Worm (Caenorhabditis elegans): ENCODE measurements around the gene M176.10.

Gene M176.10

DNA sequence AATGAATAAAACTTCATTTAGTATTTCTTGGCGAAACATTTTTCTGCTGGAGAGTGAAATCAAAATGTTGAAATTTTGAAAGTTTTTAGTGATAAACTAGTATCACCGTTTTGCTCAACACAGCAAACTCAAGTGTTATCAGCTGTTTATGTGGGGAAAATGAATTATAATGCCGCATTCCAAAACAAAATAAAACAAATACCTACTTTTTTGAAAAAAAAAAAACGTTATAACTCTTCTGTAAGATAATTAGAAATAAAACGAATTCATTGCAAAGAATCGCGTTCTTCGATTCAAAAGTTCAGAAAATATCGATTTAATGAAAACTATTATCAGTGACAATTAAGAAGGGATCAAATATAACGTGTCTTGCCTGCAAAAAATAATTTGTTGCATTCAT, 28.5 kb downstream of the M176.10 start, which contains the start of gene Y51B9A.9:
TSS of gene Y51B9A.9 (minus strand) at position 101 of the 400 bp plus-strand sequence.
- TF ChIP-seq fkh-2 (tag; optimal IDR thresholded peaks at IDR 0.05) (no peak), snpc-4 (tag; optimal IDR thresholded peaks at IDR 0.05) (no peak), hmg-11 (tag; optimal IDR thresholded peaks at IDR 0.05) (no peak), elt-2 (tag; optimal IDR thresholded peaks at IDR 0.05) (peak; percentile 22), tbx-2 (tag; optimal IDR thresholded peaks at IDR 0.05) (no peak), ceh-82 (tag; optimal IDR thresholded peaks at IDR 0.05) (no peak), nhr-25 (tag; optimal IDR thresholded peaks at IDR 0.05) (no peak)

DNA sequence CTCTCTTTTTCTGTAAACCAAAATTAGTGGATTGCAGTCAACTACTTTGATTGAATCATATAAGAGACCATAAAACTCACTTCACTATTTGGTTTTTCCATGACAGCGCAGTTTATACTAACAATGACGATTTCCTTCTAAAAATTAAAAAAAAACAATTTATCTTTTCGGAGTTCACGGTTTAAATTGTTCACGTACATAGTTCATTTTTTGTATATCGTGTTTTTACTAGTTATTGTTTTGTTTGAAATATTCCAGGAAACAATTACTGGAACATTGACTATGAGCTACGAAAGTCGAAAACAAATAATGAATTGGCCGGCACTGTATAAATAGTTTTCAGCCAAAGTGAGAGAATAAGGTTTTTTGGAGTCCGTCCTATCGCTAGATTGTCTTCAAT, 33.3 kb downstream of the M176.10 start, which contains the start of gene lido-17:
TSS of gene lido-17 (minus strand) at position 101 of the 400 bp plus-strand sequence.
- no peak for TF ChIP-seq egl-27 (tag; optimal IDR thresholded peaks at IDR 0.05)
- no peak for TF ChIP-seq elt-1 (tag; optimal IDR thresholded peaks at IDR 0.05)
- TF ChIP-seq tbx-2 (tag; optimal IDR thresholded peaks at IDR 0.05) = no peak
- TF ChIP-seq fkh-2 (tag; optimal IDR thresholded peaks at IDR 0.05) = no peak
- no peak for TF ChIP-seq nhr-77 (tag; optimal IDR thresholded peaks at IDR 0.05)
- TF ChIP-seq egl-5 (tag; optimal IDR thresholded peaks at IDR 0.05) = no peak
- TF ChIP-seq mdl-1 (tag; optimal IDR thresholded peaks at IDR 0.05) = no peak
- TF ChIP-seq nhr-28 (tag; optimal IDR thresholded peaks at IDR 0.05) = no peak
- no peak for TF ChIP-seq unc-62 (GFP tag; optimal IDR thresholded peaks at IDR 0.05)
- TF ChIP-seq ceh-9 (tag; optimal IDR thresholded peaks at IDR 0.05) = no peak
- TF ChIP-seq pha-4 (tag; optimal IDR thresholded peaks at IDR 0.05) = no peak
- TF ChIP-seq nhr-23 (tag; optimal IDR thresholded peaks at IDR 0.05) = no peak

ce11 chrII:9385241-9385640, 40.7 kb downstream of the M176.10 start, which contains the start of gene C06C3.7:
Gene C06C3.7 (plus strand): TSS chrII:9385541.
- no peak for TF ChIP-seq lin-39 (tag; optimal IDR thresholded peaks at IDR 0.05)
- no peak for TF ChIP-seq unc-62 (GFP tag; optimal IDR thresholded peaks at IDR 0.05)
- no peak for TF ChIP-seq elt-1 (tag; optimal IDR thresholded peaks at IDR 0.05)
- TF ChIP-seq sea-2 (GFP tag; optimal IDR thresholded peaks at IDR 0.05) = no peak
- no peak for TF ChIP-seq mdl-1 (tag; optimal IDR thresholded peaks at IDR 0.05)
- TF ChIP-seq hmg-11 (tag; optimal IDR thresholded peaks at IDR 0.05) = no peak
- no peak for TF ChIP-seq skn-1 (tag; optimal IDR thresholded peaks at IDR 0.05)
- no peak for TF ChIP-seq snpc-4 (tag; optimal IDR thresholded peaks at IDR 0.05)
- TF ChIP-seq fos-1 (tag; optimal IDR thresholded peaks at IDR 0.05) = no peak
- TF ChIP-seq lin-15B (tag; optimal IDR thresholded peaks at IDR 0.05) = no peak
- TF ChIP-seq nhr-25 (tag; optimal IDR thresholded peaks at IDR 0.05) = no peak
- TF ChIP-seq ztf-11 (tag; optimal IDR thresholded peaks at IDR 0.05) = no peak
- no peak for TF ChIP-seq nhr-28 (tag; optimal IDR thresholded peaks at IDR 0.05)
- TF ChIP-seq ama-1 (optimal IDR thresholded peaks at IDR 0.05) = no peak
- no peak for TF ChIP-seq elt-2 (tag; optimal IDR thresholded peaks at IDR 0.05)
- no peak for TF ChIP-seq nhr-12 (tag; optimal IDR thresholded peaks at IDR 0.05)
- no peak for TF ChIP-seq zag-1 (tag; optimal IDR thresholded peaks at IDR 0.05)
- TF ChIP-seq nhr-43 (tag; optimal IDR thresholded peaks at IDR 0.05; ENCODE audit: poor library complexity, severe bottlenecking) = no peak
- no peak for TF ChIP-seq unc-39 (tag; optimal IDR thresholded peaks at IDR 0.05)
- TF ChIP-seq eor-1 (tag; optimal IDR thresholded peaks at IDR 0.05) = no peak

- TF ChIP-seq hmg-11 (tag; optimal IDR thresholded peaks at IDR 0.05) = no peak
- TF ChIP-seq ama-1 (optimal IDR thresholded peaks at IDR 0.05) = no peak
- TF ChIP-seq nhr-77 (tag; optimal IDR thresholded peaks at IDR 0.05) = no peak
- no peak for TF ChIP-seq nhr-28 (tag; optimal IDR thresholded peaks at IDR 0.05)
- TF ChIP-seq mml-1 (tag; optimal IDR thresholded peaks at IDR 0.05) = no peak
Observed at ce11 chrII:9379796-9380195, 46.2 kb downstream of the M176.10 start, which contains the start of gene srh-48. Gene srh-48 (plus strand): TSS chrII:9380096.

DNA sequence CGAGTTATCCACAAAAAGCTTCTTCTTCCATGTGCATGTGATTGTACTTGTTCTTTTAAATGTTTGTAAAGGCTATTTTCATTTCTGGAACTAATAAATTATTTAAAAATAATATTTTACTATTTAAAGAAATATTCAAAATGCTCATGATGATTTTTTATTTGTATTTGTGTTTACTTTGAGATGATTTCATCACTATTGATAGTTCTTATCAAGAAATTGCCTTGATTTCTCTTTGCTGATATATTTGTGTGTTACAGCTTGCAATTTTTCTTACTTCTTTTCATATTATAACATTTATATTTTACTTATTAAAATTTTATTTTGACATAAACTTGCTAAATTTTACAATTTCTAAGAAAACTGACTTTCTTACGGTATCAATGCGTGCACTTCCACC, 47.8 kb downstream of the M176.10 start:
- no peak for TF ChIP-seq lin-39 (tag; optimal IDR thresholded peaks at IDR 0.05)
- peak; percentile 59 for TF ChIP-seq pha-4 (tag; optimal IDR thresholded peaks at IDR 0.05)
- TF ChIP-seq elt-2 (tag; optimal IDR thresholded peaks at IDR 0.05) = peak; percentile 38

DNA sequence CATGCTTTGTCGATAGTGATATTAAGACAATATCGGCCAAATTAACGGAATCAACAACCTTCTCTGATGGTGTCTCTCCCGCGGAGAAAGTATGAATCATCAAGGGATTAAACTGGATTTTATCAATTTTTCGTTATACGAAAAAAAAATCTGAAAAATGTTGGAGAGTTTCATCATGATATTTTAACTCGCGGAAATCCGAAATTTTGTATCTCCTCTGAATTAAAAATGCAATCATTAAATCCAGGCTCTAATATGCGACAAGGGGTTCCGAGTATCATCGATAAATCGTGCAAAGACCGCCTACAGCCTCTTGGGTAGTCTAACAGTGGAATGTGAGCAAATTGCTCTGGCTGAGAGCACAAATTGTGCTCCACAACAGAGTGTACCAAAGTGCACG, 48.8 kb downstream of the M176.10 start, which contains the start of gene C06C3.10:
TSS of gene C06C3.10 (minus strand) at position 101 of the 400 bp plus-strand sequence.
- TF ChIP-seq nhr-76 (tag; optimal IDR thresholded peaks at IDR 0.05) = no peak
- TF ChIP-seq elt-1 (tag; optimal IDR thresholded peaks at IDR 0.05) = no peak
- no peak for TF ChIP-seq daf-12 (tag; optimal IDR thresholded peaks at IDR 0.05)
- no peak for TF ChIP-seq nhr-67 (tag; optimal IDR thresholded peaks at IDR 0.05)
- no peak for TF ChIP-seq ceh-9 (tag; optimal IDR thresholded peaks at IDR 0.05)
- TF ChIP-seq nfya-1 (tag; optimal IDR thresholded peaks at IDR 0.05; ENCODE audit: insufficient read depth) = no peak
- no peak for TF ChIP-seq ama-1 (optimal IDR thresholded peaks at IDR 0.05)
- no peak for TF ChIP-seq nhr-12 (tag; optimal IDR thresholded peaks at IDR 0.05)
- no peak for TF ChIP-seq nhr-28 (tag; optimal IDR thresholded peaks at IDR 0.05)
- TF ChIP-seq eor-1 (tag; optimal IDR thresholded peaks at IDR 0.05) = no peak
- TF ChIP-seq mdl-1 (tag; optimal IDR thresholded peaks at IDR 0.05) = no peak
- TF ChIP-seq skn-1 (tag; optimal IDR thresholded peaks at IDR 0.05) = no peak
- no peak for TF ChIP-seq pha-4 (tag; optimal IDR thresholded peaks at IDR 0.05)
- TF ChIP-seq jun-1 (tag; optimal IDR thresholded peaks at IDR 0.05) = no peak
- TF ChIP-seq lin-39 (tag; optimal IDR thresholded peaks at IDR 0.05) = no peak
- no peak for TF ChIP-seq nhr-23 (tag; optimal IDR thresholded peaks at IDR 0.05)
- TF ChIP-seq nhr-43 (tag; optimal IDR thresholded peaks at IDR 0.05; ENCODE audit: poor library complexity, severe bottlenecking) = no peak

Measured in whole organism, L3 larva.